Worm (Caenorhabditis elegans): ENCODE data around the gene fbxb-14.

The fbxb-14 gene

DNA sequence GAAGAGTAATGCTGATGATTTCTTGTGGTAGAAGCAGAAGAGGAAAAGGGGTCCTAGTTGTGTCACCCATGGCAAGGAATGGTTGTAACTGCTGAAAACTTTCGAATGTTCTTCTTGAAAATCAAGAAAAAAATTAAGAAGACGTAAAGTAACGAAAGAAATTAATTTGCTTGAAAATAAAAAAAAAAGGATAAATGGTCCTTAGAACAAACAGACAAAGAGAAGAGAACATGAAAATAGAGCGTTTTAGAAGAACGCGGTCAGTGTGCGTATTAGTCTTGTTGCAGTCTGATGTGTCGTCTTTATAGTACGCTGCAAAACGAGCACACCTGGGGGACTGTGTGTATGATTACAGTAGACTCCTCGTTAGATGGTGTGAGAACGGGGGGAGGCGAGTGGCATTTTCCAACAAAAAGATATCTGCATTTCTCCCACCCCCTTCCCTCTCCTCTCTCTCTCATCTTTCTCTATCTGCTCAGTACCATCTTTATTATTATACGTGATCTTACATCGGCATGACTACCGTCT lies 1.8 kb upstream of the fbxb-14 start, which contains the start of the genes W08F4.12 and W08F4.13:
W08F4.12 (minus strand) TSS at position 101 of the 528 bp plus-strand sequence.
W08F4.13 (plus strand) TSS at position 478 of the 528 bp plus-strand sequence.
- TF ChIP-seq ets-4 (tag; optimal IDR thresholded peaks at IDR 0.05): no peak
- TF ChIP-seq zip-5 (tag; optimal IDR thresholded peaks at IDR 0.05): no peak
- TF ChIP-seq npax-4 (tag; optimal IDR thresholded peaks at IDR 0.05): no peak
- TF ChIP-seq dmd-4 (tag; optimal IDR thresholded peaks at IDR 0.05; ENCODE audit: borderline replicate concordance): no peak
- no peak for TF ChIP-seq fkh-10 (GFP tag; optimal IDR thresholded peaks at IDR 0.05)
- no peak for TF ChIP-seq tbx-2 (tag; optimal IDR thresholded peaks at IDR 0.05)
- TF ChIP-seq dve-1 (tag; optimal IDR thresholded peaks at IDR 0.05): no peak
- TF ChIP-seq nfya-1 (tag; optimal IDR thresholded peaks at IDR 0.05): no peak
- no peak for TF ChIP-seq hlh-6 (tag; optimal IDR thresholded peaks at IDR 0.05)
- no peak for TF ChIP-seq ahr-1 (tag; optimal IDR thresholded peaks at IDR 0.05)
- no peak for TF ChIP-seq nhr-11 (tag; optimal IDR thresholded peaks at IDR 0.05)
- TF ChIP-seq C08G9.2 (tag; optimal IDR thresholded peaks at IDR 0.05): no peak
- no peak for TF ChIP-seq ceh-9 (tag; optimal IDR thresholded peaks at IDR 0.05)
- TF ChIP-seq odd-2 (tag; optimal IDR thresholded peaks at IDR 0.05): no peak
- TF ChIP-seq eyg-1 (tag; optimal IDR thresholded peaks at IDR 0.05): no peak
- no peak for TF ChIP-seq unc-55 (GFP tag; optimal IDR thresholded peaks at IDR 0.05)
- no peak for TF ChIP-seq hlh-30 (tag; optimal IDR thresholded peaks at IDR 0.05; ENCODE audit: insufficient read depth)
- TF ChIP-seq unc-42 (tag; optimal IDR thresholded peaks at IDR 0.05): no peak
- no peak for TF ChIP-seq gmeb-2 (tag; optimal IDR thresholded peaks at IDR 0.05)
- TF ChIP-seq pros-1 (tag; optimal IDR thresholded peaks at IDR 0.05): no peak

DNA sequence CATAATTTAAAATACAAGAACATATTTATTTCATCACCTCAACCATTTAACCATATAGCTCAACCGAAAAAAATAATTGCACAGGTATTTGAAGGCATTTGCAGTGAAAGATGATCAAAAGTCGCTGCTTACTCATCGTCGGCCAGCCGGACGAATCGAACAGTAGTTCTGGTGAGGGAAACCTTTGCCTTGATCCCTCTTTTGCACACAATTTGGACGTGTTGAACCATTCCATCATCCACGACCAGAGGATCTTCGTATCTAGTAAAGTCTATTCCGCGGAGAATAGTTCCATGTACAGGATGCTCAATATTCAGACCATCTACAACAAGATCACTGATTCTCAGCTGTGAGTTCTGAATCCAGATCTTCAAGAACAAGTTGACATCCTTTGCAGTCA lies 566 bp downstream of the fbxb-14 start:
- TF ChIP-seq C08G9.2 (tag; optimal IDR thresholded peaks at IDR 0.05) (no peak), pat-9 (tag; optimal IDR thresholded peaks at IDR 0.05) (no peak), ttx-3 (tag; optimal IDR thresholded peaks at IDR 0.05) (no peak), elt-4 (tag; optimal IDR thresholded peaks at IDR 0.05) (no peak), K02D7.2 (tag; optimal IDR thresholded peaks at IDR 0.05) (no peak), tbx-7 (tag; optimal IDR thresholded peaks at IDR 0.05) (no peak), dmd-4 (tag; optimal IDR thresholded peaks at IDR 0.05; ENCODE audit: borderline replicate concordance) (no peak)

DNA sequence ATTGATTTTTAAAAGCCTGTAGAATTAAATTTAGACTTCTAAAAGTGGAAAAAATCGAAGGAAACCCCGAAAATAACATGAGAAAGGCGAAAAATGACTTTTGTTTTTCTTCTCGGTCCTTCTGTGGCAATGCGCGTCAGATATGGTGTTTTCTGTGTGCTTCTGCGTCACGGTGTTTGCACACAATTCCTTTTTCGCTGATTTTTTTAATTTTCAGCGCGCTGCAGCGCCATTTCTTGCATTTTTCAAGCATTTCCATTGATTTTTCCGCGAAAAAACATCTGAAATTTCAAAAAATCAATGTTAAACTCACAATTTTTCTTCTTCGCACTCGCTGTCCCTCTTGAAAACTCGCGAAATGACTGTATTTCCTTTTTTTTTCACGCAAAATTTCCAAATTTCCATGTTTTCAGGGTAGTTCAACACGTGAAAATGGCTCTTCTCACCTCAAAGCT lies 2.3 kb downstream of the fbxb-14 start, which contains the start of the genes cdc-37 and W08F4.3:
cdc-37 (minus strand) TSS at position 405 of the 455 bp plus-strand sequence.
W08F4.3 (plus strand) TSS at position 414 of the 455 bp plus-strand sequence.
- TF ChIP-seq unc-42 (tag; optimal IDR thresholded peaks at IDR 0.05): peak; percentile 7
- no peak for TF ChIP-seq nhr-232 (tag; optimal IDR thresholded peaks at IDR 0.05)

DNA sequence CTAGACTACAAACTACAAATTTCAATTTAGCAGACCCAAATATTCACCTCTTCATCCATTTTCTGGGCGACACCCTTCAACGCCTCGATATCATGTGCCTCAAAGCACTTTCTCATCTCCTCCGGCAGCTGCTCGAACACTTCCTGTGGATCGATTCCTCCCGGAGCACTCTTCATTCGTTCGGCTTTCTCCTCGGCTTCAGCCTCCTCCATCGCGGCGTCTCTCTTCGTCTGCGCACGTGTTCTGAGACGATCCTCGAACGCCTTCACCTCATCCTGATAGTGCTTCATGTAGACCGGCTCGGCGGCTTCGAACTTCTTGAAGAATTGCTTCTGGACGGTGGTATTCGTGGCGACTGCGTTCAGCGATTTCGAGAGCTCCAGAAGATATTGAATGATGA lies 3.7 kb downstream of the fbxb-14 start:
- TF ChIP-seq hlh-6 (tag; optimal IDR thresholded peaks at IDR 0.05) (no peak), ceh-34 (tag; optimal IDR thresholded peaks at IDR 0.05) (no peak), pax-1 (tag; optimal IDR thresholded peaks at IDR 0.05) (no peak), eyg-1 (tag; optimal IDR thresholded peaks at IDR 0.05) (no peak), lim-6 (tag; optimal IDR thresholded peaks at IDR 0.05) (no peak), C08G9.2 (tag; optimal IDR thresholded peaks at IDR 0.05) (no peak), fkh-6 (tag; optimal IDR thresholded peaks at IDR 0.05) (no peak), nfya-1 (tag; optimal IDR thresholded peaks at IDR 0.05) (no peak), unc-42 (tag; optimal IDR thresholded peaks at IDR 0.05) (no peak), ceh-14 (tag; optimal IDR thresholded peaks at IDR 0.05) (no peak)

DNA sequence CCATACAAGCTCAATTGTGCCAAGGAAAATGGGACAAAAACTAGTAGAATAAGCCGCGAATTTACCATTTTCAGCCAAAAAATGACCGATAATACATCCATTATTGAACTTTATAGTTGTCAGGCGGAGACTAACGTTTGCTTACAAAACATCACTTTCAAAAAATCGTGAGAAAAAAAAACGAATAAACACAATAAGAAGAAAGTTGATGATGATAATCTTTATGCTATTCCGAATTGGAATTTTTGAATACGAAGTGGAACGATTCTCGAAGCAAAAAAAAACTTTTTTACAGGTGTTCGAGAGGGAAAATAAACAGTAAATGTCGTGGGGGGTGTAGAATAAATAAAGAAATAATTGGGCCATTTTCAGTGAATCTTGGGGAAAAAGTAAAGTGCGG lies 4.9 kb downstream of the fbxb-14 start, which contains the start of gene W08F4.7:
W08F4.7 (minus strand) TSS at position 101 of the 400 bp plus-strand sequence.
- TF ChIP-seq lim-6 (tag; optimal IDR thresholded peaks at IDR 0.05): no peak
- TF ChIP-seq unc-42 (tag; optimal IDR thresholded peaks at IDR 0.05): no peak
- no peak for TF ChIP-seq Y22D7AL.16 (tag; optimal IDR thresholded peaks at IDR 0.05)
- no peak for TF ChIP-seq elt-2 (tag; optimal IDR thresholded peaks at IDR 0.05)
- no peak for TF ChIP-seq zip-5 (tag; optimal IDR thresholded peaks at IDR 0.05)
- TF ChIP-seq gmeb-2 (tag; optimal IDR thresholded peaks at IDR 0.05): no peak
- TF ChIP-seq ceh-22 (tag; optimal IDR thresholded peaks at IDR 0.05): no peak
- TF ChIP-seq nhr-11 (tag; optimal IDR thresholded peaks at IDR 0.05): no peak
- no peak for TF ChIP-seq ceh-48 (tag; optimal IDR thresholded peaks at IDR 0.05)
- TF ChIP-seq C38D4.7 (GFP tag; optimal IDR thresholded peaks at IDR 0.05): no peak

Measured in whole organism, late embryonic.